Worm (Caenorhabditis elegans) whole organism, L1 larva: Measurements from ENCODE around the gene nprt-1.

Experiments
- C04F5.9 ChIP-seq: sonication (generic microtip); optimal IDR thresholded peaks from 2 replicates; lab custom pipeline; 2016; ENCODE audit warnings: missing genetic modification characterization, missing compliant biosample characterization
- F16B12.6 ChIP-seq: fragments of 150-350 bp; optimal IDR thresholded peaks from 2 replicates; lab custom pipeline; 2014; ENCODE audit warnings: missing biosample characterization, missing genetic modification characterization
- ceh-88 ChIP-seq: fragments of 200-800 bp; sonication (Bioruptor generic); IDR thresholded peaks from 2 replicates; pipeline ENCODE4 v1.3.6; 2022; ENCODE audit warnings: missing genetic modification characterization, missing compliant biosample characterization
- fkh-8 ChIP-seq: sonication (generic microtip); optimal IDR thresholded peaks from 2 replicates; lab custom pipeline; 2016; ENCODE audit warnings: mild to moderate bottlenecking, missing genetic modification characterization, missing compliant biosample characterization
- hlh-4 ChIP-seq: sonication (generic microtip); optimal IDR thresholded peaks from 2 replicates; lab custom pipeline; 2016; ENCODE audit warnings: mild to moderate bottlenecking, missing genetic modification characterization, missing compliant biosample characterization
- nhr-84 ChIP-seq: sonication (generic microtip); optimal IDR thresholded peaks from 2 replicates; lab custom pipeline; 2017; ENCODE audit warnings: missing biosample characterization, missing genetic modification characterization
- snpc-4 ChIP-seq: fragments of 150-350 bp; optimal IDR thresholded peaks from 2 replicates; lab custom pipeline; 2014; ENCODE audit warnings: missing biosample characterization, missing genetic modification characterization
- sptf-1 ChIP-seq: fragments of 150-350 bp; optimal IDR thresholded peaks from 2 replicates; lab custom pipeline; 2014; ENCODE audit warnings: missing biosample characterization, missing genetic modification characterization
- unc-130 ChIP-seq: fragments of 150-350 bp; optimal IDR thresholded peaks from 2 replicates; lab custom pipeline; 2017; ENCODE audit warnings: missing biosample characterization, missing genetic modification characterization, inconsistent platforms
- unc-86 ChIP-seq: sonication (generic microtip); optimal IDR thresholded peaks from 2 replicates; lab custom pipeline; 2016; ENCODE audit warnings: missing genetic modification characterization, missing compliant biosample characterization
- ztf-11 ChIP-seq, 2 experiments: sonication (generic microtip); optimal IDR thresholded peaks; 2 replicates each; lab custom pipeline; 2016 to 2017; ENCODE audit warnings: missing genetic modification characterization in 2 of 2, missing biosample characterization in 1 of 2, missing compliant biosample characterization in 1 of 2
- ztf-4 ChIP-seq: fragments of 150-350 bp; optimal IDR thresholded peaks from 2 replicates; lab custom pipeline; 2014; ENCODE audit warnings: missing biosample characterization, missing genetic modification characterization

Gene nprt-1

DNA sequence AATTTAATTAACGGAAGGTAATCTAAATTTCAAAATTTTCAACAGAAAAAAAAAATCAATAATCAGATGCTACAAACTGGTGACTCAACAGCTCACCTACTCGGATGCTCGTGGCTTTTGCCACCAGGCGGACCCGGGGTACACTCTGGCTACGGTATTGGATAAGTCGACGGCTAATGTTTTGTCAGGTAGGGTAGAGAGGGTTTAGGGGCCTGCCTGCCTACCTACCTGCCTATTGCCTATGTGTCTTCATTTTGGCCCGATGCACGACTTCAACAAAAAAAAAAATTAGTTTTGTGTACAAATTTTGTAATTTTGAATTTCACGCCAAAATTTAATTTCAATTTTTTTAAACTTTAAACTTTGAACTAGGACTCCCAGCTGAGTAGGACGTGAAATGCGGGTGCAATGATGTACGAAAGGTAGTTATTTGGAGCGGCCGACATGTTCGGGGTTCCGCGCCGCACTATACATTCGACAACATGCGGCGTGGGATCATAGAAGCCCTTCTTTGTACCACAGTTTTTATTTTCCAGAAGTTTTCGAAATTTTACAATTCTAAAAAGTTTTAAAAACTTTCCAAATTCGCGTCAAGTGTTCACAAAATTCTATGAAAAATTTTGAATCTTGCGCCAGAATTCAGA lies 64.7 kb downstream of the nprt-1 start:
- peak; percentile 49 for TF ChIP-seq snpc-4 (tag; lab: Kevin White, UChicago)
- TF ChIP-seq C04F5.9 (tag; lab: Kevin White, UChicago): no peak
- TF ChIP-seq ztf-4 (tag; lab: Kevin White, UChicago): no peak
- TF ChIP-seq hlh-4 (tag; lab: Kevin White, UChicago): no peak

ce11 chrIV:2823446-2823845 lies 66.8 kb downstream of the nprt-1 start, which contains the start of gene clec-80:
TSS of gene clec-80 (plus strand) at chrIV:2823746.
- no peak for TF ChIP-seq nhr-84 (tag; lab: Kevin White, UChicago)
- TF ChIP-seq unc-130 (tag; lab: Kevin White, UChicago): no peak
- no peak for TF ChIP-seq sptf-1 (tag; lab: Kevin White, UChicago)
- no peak for TF ChIP-seq ceh-88 (GFP tag; lab: Robert Waterston, UW)
- no peak for TF ChIP-seq F16B12.6
- no peak for TF ChIP-seq unc-86 (tag; lab: Kevin White, UChicago)
- no peak for TF ChIP-seq fkh-8
- no peak for TF ChIP-seq ztf-11 (tag; optimal IDR thresholded peaks at IDR 0.05; lab: Kevin White, UChicago)
